Worm (Caenorhabditis elegans) whole organism, L2 larva: ENCODE measurements around the gene srbc-37.

ENCODE experiments used
- aly-2 ChIP-seq: fragments of 150-350 bp; optimal IDR thresholded peaks from 2 replicates; lab custom pipeline; 2014; ENCODE audit warnings: missing biosample characterization, missing genetic modification characterization
- ama-1 ChIP-seq: fragments of 150-350 bp; optimal IDR thresholded peaks from 2 replicates; lab custom pipeline; 2018; ENCODE audit warnings: inconsistent platforms
- ceh-82 ChIP-seq: fragments of 150-350 bp; optimal IDR thresholded peaks from 2 replicates; lab custom pipeline; 2014; ENCODE audit warnings: missing biosample characterization, missing genetic modification characterization
- crh-2 ChIP-seq: sonication (generic microtip); optimal IDR thresholded peaks from 2 replicates; lab custom pipeline; 2017; ENCODE audit warnings: missing biosample characterization, missing genetic modification characterization
- egl-27 ChIP-seq: sonication (generic microtip); optimal IDR thresholded peaks from 3 replicates; lab custom pipeline; 2017; ENCODE audit warnings: missing biosample characterization, missing genetic modification reagents, missing genetic modification characterization
- lin-39 ChIP-seq: fragments of 150-350 bp; optimal IDR thresholded peaks from 2 replicates; lab custom pipeline; 2014; ENCODE audit warnings: missing biosample characterization, missing genetic modification reagents, missing genetic modification characterization
- nhr-10 ChIP-seq: sonication (generic microtip); optimal IDR thresholded peaks from 2 replicates; lab custom pipeline; 2017; ENCODE audit warnings: missing biosample characterization, missing genetic modification characterization

ce11 chrV:695914-696313, 6.4 kb upstream of the srbc-37 start, which contains the start of gene srj-52:
- TF ChIP-seq lin-39 (no peak), nhr-10 (tag; lab: Kevin White, UChicago) (no peak), ama-1 (lab: Kevin White, UChicago) (no peak), aly-2 (no peak), crh-2 (tag; lab: Kevin White, UChicago) (no peak), egl-27 (tag; lab: Kevin White, UChicago) (no peak), ceh-82 (tag; lab: Kevin White, UChicago) (no peak)
